Fruit fly (Drosophila melanogaster) whole organism, embryonic: ENCODE results near the gene ocn.

ENCODE experiments used
- Adf1 ChIP-seq: fragments of 200-800 bp; sonication (Bioruptor generic); IDR thresholded peaks from 2 replicates; pipeline ENCODE4 v1.3.6; 2022; ENCODE audit warnings: missing biosample characterization, missing genetic modification characterization
- Aef1 ChIP-seq: fragments of 200-800 bp; sonication (Bioruptor generic); IDR thresholded peaks from 3 replicates; pipeline ENCODE4 v1.3.6; 2022; ENCODE audit warnings: missing biosample characterization, missing genetic modification characterization
- Atf6 ChIP-seq: fragments of 200-800 bp; sonication (Bioruptor generic); IDR thresholded peaks from 2 replicates; pipeline ENCODE4 v1.3.6; 2022; ENCODE audit warnings: missing biosample characterization, missing genetic modification characterization
- Bdp1 ChIP-seq: fragments of 200-800 bp; sonication (Bioruptor generic); optimal IDR thresholded peaks from 3 replicates; lab custom pipeline; 2016; ENCODE audit warnings: missing biosample characterization, missing genetic modification characterization
- CG10366 ChIP-seq: fragments of 200-800 bp; sonication (Bioruptor generic); IDR thresholded peaks from 2 replicates; pipeline ENCODE4 v1.3.6; 2022; ENCODE audit warnings: missing biosample characterization, missing genetic modification characterization
- CG10543 ChIP-seq: fragments of 200-800 bp; sonication (Bioruptor generic); optimal IDR thresholded peaks from 3 replicates; lab custom pipeline; 2017; ENCODE audit warnings: missing biosample characterization, mild to moderate bottlenecking, missing genetic modification characterization, moderate library complexity
- CG12769 ChIP-seq: fragments of 200-800 bp; sonication (Bioruptor generic); optimal IDR thresholded peaks from 2 replicates; lab custom pipeline; 2019; ENCODE audit warnings: missing biosample characterization, mild to moderate bottlenecking, missing genetic modification characterization, moderate library complexity
- CG13624 ChIP-seq: fragments of 200-800 bp; sonication (Bioruptor generic); optimal IDR thresholded peaks from 2 replicates; lab custom pipeline; 2016; ENCODE audit warnings: missing biosample characterization, missing genetic modification characterization
- CG15269 ChIP-seq: fragments of 200-800 bp; sonication (Bioruptor generic); optimal IDR thresholded peaks from 2 replicates; lab custom pipeline; 2018; ENCODE audit warnings: missing biosample characterization, mild to moderate bottlenecking, missing genetic modification characterization, moderate library complexity
- CG15514 ChIP-seq: fragments of 200-800 bp; sonication (Bioruptor generic); optimal IDR thresholded peaks from 3 replicates; lab custom pipeline; 2017; ENCODE audit warnings: missing biosample characterization, missing genetic modification characterization, mild to moderate bottlenecking, moderate library complexity, missing genetic modification reagents
- CG17361 ChIP-seq: fragments of 200-800 bp; sonication (Bioruptor generic); IDR thresholded peaks from 3 replicates; pipeline ENCODE4 v1.3.6; 2022; ENCODE audit warnings: missing biosample characterization, missing genetic modification characterization
- CG2202 ChIP-seq: fragments of 200-800 bp; sonication (Bioruptor generic); optimal IDR thresholded peaks from 2 replicates; lab custom pipeline; 2018; ENCODE audit warnings: missing biosample characterization, mild to moderate bottlenecking, missing genetic modification characterization
- CG32532 ChIP-seq: fragments of 200-800 bp; sonication (Bioruptor generic); IDR thresholded peaks from 2 replicates; pipeline ENCODE4 v1.3.6; 2022; ENCODE audit warnings: missing biosample characterization, missing genetic modification characterization
- CG34224 ChIP-seq: fragments of 200-800 bp; sonication (Bioruptor generic); IDR thresholded peaks from 3 replicates; pipeline ENCODE4 v1.3.6; 2022; ENCODE audit warnings: missing biosample characterization, missing genetic modification characterization; ENCODE audit not compliant: partially characterized antibody
- CG34376 ChIP-seq: fragments of 200-800 bp; sonication (Bioruptor generic); optimal IDR thresholded peaks from 2 replicates; lab custom pipeline; 2018; ENCODE audit warnings: missing biosample characterization, mild to moderate bottlenecking, missing genetic modification characterization
- CG34422 ChIP-seq: fragments of 200-800 bp; sonication (Bioruptor generic); IDR thresholded peaks from 3 replicates; pipeline ENCODE4 v1.3.6; 2022; ENCODE audit warnings: missing biosample characterization, missing genetic modification characterization
- CG6272 ChIP-seq: fragments of 200-800 bp; sonication (Bioruptor generic); IDR thresholded peaks from 2 replicates; pipeline ENCODE4 v1.3.6; 2022; ENCODE audit warnings: missing biosample characterization, missing genetic modification characterization
- CG7987 ChIP-seq: fragments of 200-800 bp; sonication (Bioruptor generic); optimal IDR thresholded peaks from 2 replicates; lab custom pipeline; 2018; ENCODE audit warnings: missing biosample characterization, mild to moderate bottlenecking, missing genetic modification characterization, moderate library complexity
- CG8290 ChIP-seq, 3 experiments: fragments of 200-800 bp; sonication (Bioruptor generic); optimal IDR thresholded peaks; 2 replicates each; lab custom pipeline; 2016 to 2019; ENCODE audit warnings: missing biosample characterization in 3 of 3, missing genetic modification characterization in 3 of 3, mild to moderate bottlenecking in 2 of 3, moderate library complexity in 1 of 3
- CHES-1-like ChIP-seq: fragments of 200-800 bp; sonication (Bioruptor generic); optimal IDR thresholded peaks from 2 replicates; lab custom pipeline; 2016; ENCODE audit warnings: missing biosample characterization, missing genetic modification characterization
- Dad ChIP-seq: fragments of 200-800 bp; sonication (Bioruptor generic); optimal IDR thresholded peaks from 3 replicates; lab custom pipeline; 2016; ENCODE audit warnings: missing biosample characterization, missing genetic modification characterization
- Deaf1 ChIP-seq: fragments of 200-800 bp; optimal IDR thresholded peaks from 3 replicates; lab custom pipeline; 2019; ENCODE audit warnings: missing biosample characterization, mild to moderate bottlenecking, missing genetic modification characterization, moderate library complexity
- Ets65A ChIP-seq: fragments of 200-800 bp; sonication (Bioruptor generic); peaks from one replicate; lab custom pipeline; 2016; ENCODE audit warnings: missing biosample characterization, missing genetic modification characterization
- HmgZ ChIP-seq: fragments of 200-800 bp; sonication (Bioruptor generic); optimal IDR thresholded peaks from 2 replicates; lab custom pipeline; 2018; ENCODE audit warnings: missing biosample characterization, mild to moderate bottlenecking, missing genetic modification characterization
- Hmr ChIP-seq: fragments of 200-800 bp; sonication (Bioruptor generic); optimal IDR thresholded peaks from 3 replicates; lab custom pipeline; 2017; ENCODE audit warnings: mild to moderate bottlenecking, missing biosample characterization, missing genetic modification reagents, missing genetic modification characterization
- Hsf ChIP-seq: fragments of 200-800 bp; sonication (Bioruptor generic); optimal IDR thresholded peaks from 3 replicates; lab custom pipeline; 2016; ENCODE audit warnings: missing biosample characterization, missing genetic modification characterization
- Scr ChIP-seq: fragments of 200-800 bp; sonication (Bioruptor generic); IDR thresholded peaks from 2 replicates; pipeline ENCODE4 v1.3.6; 2022; ENCODE audit warnings: missing biosample characterization, missing genetic modification characterization; ENCODE audit not compliant: partially characterized antibody
- bbx ChIP-seq: fragments of 200-800 bp; sonication (Bioruptor generic); IDR thresholded peaks from 2 replicates; pipeline ENCODE4 v1.3.6; 2022; ENCODE audit warnings: missing biosample characterization, missing genetic modification characterization; ENCODE audit not compliant: partially characterized antibody
- bcd ChIP-seq: fragments of 200-800 bp; sonication (Bioruptor generic); optimal IDR thresholded peaks from 2 replicates; lab custom pipeline; 2017; ENCODE audit warnings: missing biosample characterization, mild to moderate bottlenecking, missing genetic modification characterization
- chinmo ChIP-seq: fragments of 200-800 bp; sonication (Bioruptor generic); IDR thresholded peaks from 4 replicates; pipeline ENCODE4 v1.3.6; 2022; ENCODE audit warnings: missing biosample characterization, missing genetic modification characterization; ENCODE audit not compliant: partially characterized antibody
- chm ChIP-seq: fragments of 200-800 bp; sonication (Bioruptor generic); IDR thresholded peaks from 2 replicates; pipeline ENCODE4 v1.3.6; 2022; ENCODE audit warnings: missing biosample characterization, missing genetic modification characterization
- dm ChIP-seq: fragments of 200-800 bp; sonication (Bioruptor generic); optimal IDR thresholded peaks from 3 replicates; lab custom pipeline; 2016; ENCODE audit warnings: missing biosample characterization, missing genetic modification characterization
- dpn ChIP-seq, 2 experiments: fragments of 200-800 bp; sonication (Bioruptor generic); optimal IDR thresholded peaks; 3 replicates each; lab custom pipeline; 2016; ENCODE audit warnings: missing biosample characterization in 2 of 2, missing genetic modification characterization in 2 of 2
- fd3F ChIP-seq: fragments of 200-800 bp; sonication (Bioruptor generic); optimal IDR thresholded peaks from 2 replicates; lab custom pipeline; 2018; ENCODE audit warnings: missing biosample characterization, mild to moderate bottlenecking, missing genetic modification characterization, moderate library complexity
- gem ChIP-seq: fragments of 200-800 bp; sonication (Bioruptor generic); optimal IDR thresholded peaks from 2 replicates; lab custom pipeline; 2019; ENCODE audit warnings: missing biosample characterization, mild to moderate bottlenecking, missing genetic modification characterization, moderate library complexity
- mld ChIP-seq: fragments of 200-800 bp; sonication (Bioruptor generic); IDR thresholded peaks from 3 replicates; pipeline ENCODE4 v1.3.6; 2022; ENCODE audit warnings: missing biosample characterization, missing genetic modification characterization; ENCODE audit not compliant: partially characterized antibody
- nom ChIP-seq: fragments of 200-800 bp; sonication (Bioruptor generic); optimal IDR thresholded peaks from 2 replicates; lab custom pipeline; 2017; ENCODE audit warnings: missing biosample characterization, missing genetic modification characterization, mild to moderate bottlenecking, moderate library complexity, missing genetic modification reagents
- pho ChIP-seq: fragments of 200-800 bp; sonication (Bioruptor generic); optimal IDR thresholded peaks from 2 replicates; lab custom pipeline; 2016; ENCODE audit warnings: missing biosample characterization, missing genetic modification characterization
- row ChIP-seq: fragments of 200-800 bp; sonication (Bioruptor generic); IDR thresholded peaks from 3 replicates; pipeline ENCODE4 v1.3.6; 2022; ENCODE audit warnings: missing biosample characterization, missing genetic modification characterization
- schlank ChIP-seq: fragments of 200-800 bp; sonication (Bioruptor generic); optimal IDR thresholded peaks from 2 replicates; lab custom pipeline; 2018; ENCODE audit warnings: missing biosample characterization, mild to moderate bottlenecking, missing genetic modification characterization
- sd ChIP-seq: fragments of 200-800 bp; sonication (Bioruptor generic); optimal IDR thresholded peaks from 3 replicates; lab custom pipeline; 2018; ENCODE audit warnings: missing biosample characterization, mild to moderate bottlenecking, missing genetic modification characterization, moderate library complexity
- so ChIP-seq: fragments of 200-800 bp; sonication (Bioruptor generic); IDR thresholded peaks from 3 replicates; pipeline ENCODE4 v1.3.6; 2022; ENCODE audit warnings: missing biosample characterization, missing genetic modification characterization
- sr ChIP-seq: fragments of 200-800 bp; sonication (Bioruptor generic); IDR thresholded peaks from 3 replicates; pipeline ENCODE4 v1.3.6; 2022; ENCODE audit warnings: missing biosample characterization, missing genetic modification characterization
- sug ChIP-seq: fragments of 200-800 bp; optimal IDR thresholded peaks from 2 replicates; lab custom pipeline; 2019; ENCODE audit warnings: missing biosample characterization, mild to moderate bottlenecking, missing genetic modification characterization, moderate library complexity
- unc-4 ChIP-seq: fragments of 200-800 bp; sonication (Bioruptor generic); IDR thresholded peaks from 2 replicates; pipeline ENCODE4 v1.3.6; 2022; ENCODE audit warnings: missing biosample characterization, missing genetic modification characterization; ENCODE audit not compliant: partially characterized antibody
- zen ChIP-seq: fragments of 200-800 bp; sonication (Bioruptor generic); optimal IDR thresholded peaks from 3 replicates; lab custom pipeline; 2018; ENCODE audit warnings: missing biosample characterization, mild to moderate bottlenecking, missing genetic modification characterization, moderate library complexity
- zen2 ChIP-seq: fragments of 200-800 bp; sonication (Bioruptor generic); IDR thresholded peaks from 3 replicates; pipeline ENCODE4 v1.3.6; 2022; ENCODE audit warnings: missing biosample characterization, missing genetic modification characterization; ENCODE audit not compliant: partially characterized antibody

Gene ocn

dm6 chr3R:30052455-30053046 is 15.0 kb upstream of the ocn start, which contains the start of gene Jasper (continued):
- TF ChIP-seq nom (peak; percentile 43), zen (tag; lab: Kevin White, UChicago) (peak; percentile 8), sug (peak; percentile 51), CHES-1-like (GFP tag; lab: Kevin White, UChicago) (peak; percentile 79), Atf6 (GFP tag; lab: Robert Waterston, UW) (no peak), CG15269 (tag; lab: Kevin White, UChicago) (peak; percentile 23), Aef1 (GFP tag; lab: Robert Waterston, UW) (no peak), bcd (no peak), Hsf (peak; percentile 31), dm (GFP tag; lab: Kevin White, UChicago) (peak; percentile 14), Bdp1 (GFP tag; lab: Kevin White, UChicago) (peak; percentile 5), CG34422 (GFP tag; lab: Robert Waterston, UW) (peak; percentile 67; the same call in 1 of the 3 replicates), gem (peak; percentile 2), Dad (peak; percentile 1), mld (GFP tag; lab: Robert Waterston, UW) (no peak), row (GFP tag; lab: Robert Waterston, UW) (peak; percentile 42; the same call in 1 of the 3 replicates), dpn (GFP tag; optimal IDR thresholded peaks at IDR 0.05; lab: Kevin White, UChicago) (peak in 1 of 2 experiments; percentile 40), Adf1 (peak; percentile 20; the same call in 1 of the 2 replicates), HmgZ (tag; lab: Kevin White, UChicago) (peak; percentile 90), CG15514 (GFP tag; lab: Kevin White, UChicago) (peak; percentile 88), Hmr (GFP tag; lab: Kevin White, UChicago) (peak; percentile 19), CG6272 (0 out of 2 replicates have a peak, but pooled peaks have one; percentile 18), unc-4 (peak; percentile 46; the same call in 1 of the 2 replicates), CG34224 (GFP tag; lab: Robert Waterston, UW) (peak; percentile 11; the same call in 1 of the 3 replicates), CG17361 (GFP tag; lab: Robert Waterston, UW) (0 out of 3 replicates have a peak, but pooled peaks have one; percentile 12), chm (GFP tag; lab: Robert Waterston, UW) (no peak)
- TF ChIP-seq, all 482 proteins: peak for 121

- TF ChIP-seq chinmo (GFP tag; lab: Robert Waterston, UW) (0 out of 4 replicates have a peak, but pooled peaks have one; percentile 41), Scr (GFP tag; lab: Robert Waterston, UW) (0 out of 2 replicates have a peak, but pooled peaks have one; percentile 5), Deaf1 (tag; lab: Kevin White, UChicago) (peak; percentile 71), bbx (peak; percentile 18; the same call in 1 of the 2 replicates), schlank (no peak), CG13624 (no peak), CG2202 (tag; lab: Kevin White, UChicago) (no peak), CG10543 (GFP tag; lab: Kevin White, UChicago) (peak; percentile 1), CG12769 (peak; percentile 43), so (GFP tag; lab: Robert Waterston, UW) (no peak), CG7987 (GFP tag; lab: Kevin White, UChicago) (peak; percentile 12), Atf6 (GFP tag; lab: Robert Waterston, UW) (peak; percentile 16; the same call in 1 of the 2 replicates), CG34376 (no peak), fd3F (GFP tag; lab: Kevin White, UChicago) (no peak), CG32532 (GFP tag; lab: Robert Waterston, UW) (0 out of 2 replicates have a peak, but pooled peaks have one; percentile 7), zen2 (GFP tag; lab: Robert Waterston, UW) (no peak), Ets65A (GFP tag; lab: Kevin White, UChicago) (peak; percentile 70), pho (GFP tag; lab: Kevin White, UChicago) (no peak), sd (peak; percentile 88), sr (peak; percentile 58; the same call in 2 of the 3 replicates), CG10366 (GFP tag; lab: Robert Waterston, UW) (no peak), CG8290 (GFP tag; optimal IDR thresholded peaks at IDR 0.05; lab: Kevin White, UChicago) (no peak), CG8290 (tag; optimal IDR thresholded peaks at IDR 0.05; lab: Kevin White, UChicago) (peak in 1 of 2 experiments; percentile 4)
Observed at dm6 chr3R:30051933-30052332, 14.4 kb upstream of the ocn start, which contains the start of gene CG15528. Gene CG15528, minus strand, starts transcription at chr3R:30052112.
